Worm (Caenorhabditis elegans): ENCODE results near the gene acd-3.

acd-3 gene

DNA sequence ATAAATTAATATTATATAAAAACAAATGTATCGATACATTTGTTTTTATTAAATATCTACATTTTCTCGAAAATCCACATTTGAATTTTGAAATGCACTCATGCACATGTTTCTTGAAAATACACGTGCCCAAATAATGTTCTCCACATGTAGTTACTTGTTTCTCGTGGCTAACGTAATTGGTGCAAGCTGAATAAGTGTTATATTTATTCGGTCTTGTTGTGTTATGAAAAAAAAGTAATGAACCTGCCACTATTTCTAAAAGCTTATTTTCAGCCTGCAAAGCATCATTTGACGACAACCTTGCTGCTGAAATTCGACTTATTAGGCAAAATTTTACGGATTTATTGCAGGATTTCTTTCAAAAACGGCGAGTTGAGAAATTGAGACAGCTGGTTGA lies 35.7 kb upstream of the acd-3 start (continued):
- TF ChIP-seq D1046.2 (GFP tag; IDR thresholded peaks at IDR 0.05), result no peak
- TF ChIP-seq dmd-8 (GFP tag; IDR thresholded peaks at IDR 0.05), result no peak
- TF ChIP-seq dmd-6 (GFP tag; IDR thresholded peaks at IDR 0.05), result peak; percentile 69
- 0 out of 2 replicates have a peak, but pooled peaks have one; percentile 33 for TF ChIP-seq zfp-3 (GFP tag; conservative IDR thresholded peaks at IDR 0.05)
- no peak for TF ChIP-seq zag-1 (tag; optimal IDR thresholded peaks at IDR 0.05)
- TF ChIP-seq hlh-30 (tag; optimal IDR thresholded peaks at IDR 0.05; ENCODE audit: insufficient read depth), result peak; percentile 80
- TF ChIP-seq ceh-32 (tag; optimal IDR thresholded peaks at IDR 0.05; ENCODE audit: poor library complexity), result no peak
- TF ChIP-seq ceh-44 (GFP tag; IDR thresholded peaks at IDR 0.05), result no peak
- peak; percentile 89 for TF ChIP-seq mep-1 (tag; optimal IDR thresholded peaks at IDR 0.05)
- TF ChIP-seq unc-39 (tag; optimal IDR thresholded peaks at IDR 0.05), result no peak
- TF ChIP-seq jun-1 (tag; optimal IDR thresholded peaks at IDR 0.05), result peak; percentile 52
- no peak for TF ChIP-seq sdz-12 (GFP tag; optimal IDR thresholded peaks at IDR 0.05)
- peak; percentile 85 for TF ChIP-seq dve-1 (tag; optimal IDR thresholded peaks at IDR 0.05; ENCODE audit: insufficient read depth)
- peak; percentile 83 for TF ChIP-seq mes-2 (tag; optimal IDR thresholded peaks at IDR 0.05; ENCODE audit: poor library complexity, severe bottlenecking)
- TF ChIP-seq lim-7 (GFP tag; IDR thresholded peaks at IDR 0.05), result no peak
- no peak for TF ChIP-seq gei-8 (GFP tag; optimal IDR thresholded peaks at IDR 0.05)
- peak; percentile 60 for TF ChIP-seq spr-1 (tag; optimal IDR thresholded peaks at IDR 0.05)
- TF ChIP-seq ceh-28 (tag; optimal IDR thresholded peaks at IDR 0.05), result no peak
- TF ChIP-seq ztf-11 (tag; optimal IDR thresholded peaks at IDR 0.05), result no peak
- TF ChIP-seq lin-29 (GFP tag; IDR thresholded peaks at IDR 0.05), result 0 out of 2 replicates have a peak, but pooled peaks have one; percentile 17
- 0 out of 2 replicates have a peak, but pooled peaks have one; percentile 25 for TF ChIP-seq madf-9 (GFP tag; conservative IDR thresholded peaks at IDR 0.05)
- peak; percentile 93 for TF ChIP-seq duxl-1 (tag; optimal IDR thresholded peaks at IDR 0.05; ENCODE audit: poor library complexity)
- TF ChIP-seq Y5F2A.4 (GFP tag; optimal IDR thresholded peaks at IDR 0.05), result no peak
- no peak for TF ChIP-seq ZK546.5 (tag; optimal IDR thresholded peaks at IDR 0.05)
- TF ChIP-seq cey-2 (tag; optimal IDR thresholded peaks at IDR 0.05; ENCODE audit: borderline replicate concordance, insufficient read depth), result no peak
- TF ChIP-seq zfp-2 (tag; optimal IDR thresholded peaks at IDR 0.05), result no peak
- no peak for TF ChIP-seq lin-1 (GFP tag; IDR thresholded peaks at IDR 0.05)
- no peak for TF ChIP-seq set-16 (GFP tag; IDR thresholded peaks at IDR 0.05)
- TF ChIP-seq nhr-28 (tag; optimal IDR thresholded peaks at IDR 0.05), result peak; percentile 21
- no peak for TF ChIP-seq aha-1 (tag)
- no peak for TF ChIP-seq nhr-10 (tag; optimal IDR thresholded peaks at IDR 0.05)
- TF ChIP-seq unc-62 (GFP tag; optimal IDR thresholded peaks at IDR 0.05 in 1 of 2), result peak in 1 of 2 experiments; percentile 86
- TF ChIP-seq unc-62 (tag; optimal IDR thresholded peaks at IDR 0.05), result no peak
- peak; percentile 61 for TF ChIP-seq zip-2 (tag; optimal IDR thresholded peaks at IDR 0.05)
- TF ChIP-seq zip-11 (GFP tag; IDR thresholded peaks at IDR 0.05), result no peak
- no peak for TF ChIP-seq tag-97 (GFP tag; IDR thresholded peaks at IDR 0.05)
- peak; percentile 37 for TF ChIP-seq nhr-25 (tag; optimal IDR thresholded peaks at IDR 0.05; ENCODE audit: borderline replicate concordance, insufficient read depth)
- peak in 1 of 2 experiments; percentile 77 for TF ChIP-seq daf-16 (GFP tag; optimal IDR thresholded peaks at IDR 0.05)
- peak; percentile 67 for TF ChIP-seq daf-16 (tag; optimal IDR thresholded peaks at IDR 0.05)
- no peak for TF ChIP-seq ceh-82 (tag; optimal IDR thresholded peaks at IDR 0.05)
- 0 out of 2 replicates have a peak, but pooled peaks have one; percentile 12 for TF ChIP-seq tra-1 (GFP tag; IDR thresholded peaks at IDR 0.05)
- TF ChIP-seq R02D3.7 (tag; optimal IDR thresholded peaks at IDR 0.05), result no peak
- TF ChIP-seq skn-1 (tag; optimal IDR thresholded peaks at IDR 0.05), result no peak
- no peak for TF ChIP-seq lin-15B (tag; optimal IDR thresholded peaks at IDR 0.05)
- peak; percentile 79 for TF ChIP-seq nhr-77 (tag; optimal IDR thresholded peaks at IDR 0.05)
- TF ChIP-seq pha-4 (GFP tag; IDR thresholded peaks at IDR 0.05), result peak; percentile 25; the same call in 1 of the 2 replicates
- TF ChIP-seq pha-4 (tag; optimal IDR thresholded peaks at IDR 0.05), result peak; percentile 84
- peak; percentile 37 to 85 for TF ChIP-seq lsy-2 (tag; optimal IDR thresholded peaks at IDR 0.05)
- TF ChIP-seq nhr-102 (tag; optimal IDR thresholded peaks at IDR 0.05), result peak; percentile 89
- peak; percentile 57 for TF ChIP-seq fkh-10 (GFP tag; optimal IDR thresholded peaks at IDR 0.05)
- peak; percentile 49 for TF ChIP-seq lin-38 (GFP tag; IDR thresholded peaks at IDR 0.05)

Data from whole organism, L4 larva.